Worm (Caenorhabditis elegans) whole organism, early embryonic: ENCODE measurements around the gene drh-1.

Experiments used
- F13C5.2 ChIP-seq: sonication (generic microtip); optimal IDR thresholded peaks from 2 replicates; lab custom pipeline; 2017; ENCODE audit warnings: mild to moderate bottlenecking, missing genetic modification characterization, inconsistent platforms, missing compliant biosample characterization
- aly-1 ChIP-seq: sonication (generic microtip); optimal IDR thresholded peaks from 2 replicates; lab custom pipeline; 2016; ENCODE audit warnings: missing genetic modification characterization, missing compliant biosample characterization
- ama-1 ChIP-seq: fragments of 150-350 bp; optimal IDR thresholded peaks from 2 replicates; lab custom pipeline; 2014
- ceh-13 ChIP-seq: fragments of 200-800 bp; sonication (Bioruptor generic); optimal IDR thresholded peaks from 2 replicates; lab custom pipeline; 2018; ENCODE audit warnings: mild to moderate bottlenecking, missing genetic modification characterization, missing compliant biosample characterization
- ceh-36 ChIP-seq: sonication (generic microtip); optimal IDR thresholded peaks from 2 replicates; lab custom pipeline; 2016; ENCODE audit warnings: missing genetic modification characterization, inconsistent platforms, missing compliant biosample characterization
- hmg-4 ChIP-seq: fragments of 200-800 bp; sonication (Bioruptor generic); optimal IDR thresholded peaks from 2 replicates; lab custom pipeline; 2018; ENCODE audit warnings: mild to moderate bottlenecking, missing genetic modification characterization, missing compliant biosample characterization
- hnd-1 ChIP-seq: sonication (generic microtip); optimal IDR thresholded peaks from 2 replicates; lab custom pipeline; 2016; ENCODE audit warnings: missing genetic modification characterization, missing compliant biosample characterization
- scrt-1 ChIP-seq: fragments of 200-800 bp; sonication (Bioruptor generic); IDR thresholded peaks from 2 replicates; pipeline ENCODE4 v1.3.6; 2022; ENCODE audit warnings: missing genetic modification characterization, missing compliant biosample characterization
- tbx-11 ChIP-seq: fragments of 200-800 bp; sonication (Bioruptor generic); IDR thresholded peaks from 2 replicates; pipeline ENCODE4 v1.3.6; 2022; ENCODE audit warnings: missing genetic modification characterization, missing compliant biosample characterization
- tra-4 ChIP-seq: sonication (generic microtip); optimal IDR thresholded peaks from 2 replicates; lab custom pipeline; 2017; ENCODE audit warnings: missing genetic modification characterization, missing compliant biosample characterization

DNA sequence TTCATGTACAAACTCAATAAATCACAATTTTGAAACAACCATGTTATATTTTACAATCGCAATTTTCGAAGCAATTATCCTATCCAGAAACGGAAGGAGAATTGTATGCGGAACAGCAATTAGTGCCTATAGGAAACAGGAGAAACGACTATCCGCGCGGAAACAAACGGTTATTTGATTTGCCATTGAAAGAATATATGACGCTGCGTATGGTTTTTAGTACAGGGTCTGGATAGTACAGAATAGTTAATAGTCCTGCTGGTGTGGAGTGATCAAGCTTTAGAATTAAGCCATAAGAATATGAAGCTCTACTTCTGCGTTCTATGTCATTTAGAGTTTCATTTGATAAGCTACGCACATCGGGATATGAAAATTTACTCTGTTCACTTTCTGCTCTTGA lies 33.8 kb upstream of the drh-1 start:
- TF ChIP-seq tra-4 (tag; lab: Kevin White, UChicago) (no peak), ama-1 (lab: Kevin White, UChicago) (peak; percentile 57), F13C5.2 (tag; lab: Kevin White, UChicago) (no peak), aly-1 (tag; lab: Kevin White, UChicago) (no peak), scrt-1 (GFP tag; lab: Robert Waterston, UW) (no peak), hnd-1 (tag; lab: Kevin White, UChicago) (no peak), hmg-4 (no peak), ceh-13 (GFP tag; lab: Kevin White, UChicago) (no peak), tbx-11 (GFP tag; lab: Robert Waterston, UW) (no peak), ceh-36 (tag; lab: Kevin White, UChicago) (no peak)
